Worm (Caenorhabditis elegans): ENCODE measurements around the gene R148.3.

- TF ChIP-seq ZK546.5 (tag; optimal IDR thresholded peaks at IDR 0.05) = no peak
- no peak for TF ChIP-seq unc-62 (GFP tag; optimal IDR thresholded peaks at IDR 0.05)
- TF ChIP-seq lsy-2 (tag; optimal IDR thresholded peaks at IDR 0.05) = no peak
- TF ChIP-seq ceh-16 (tag; optimal IDR thresholded peaks at IDR 0.05) = no peak
- TF ChIP-seq peb-1 (tag; optimal IDR thresholded peaks at IDR 0.05) = no peak
- no peak for TF ChIP-seq lin-39 (tag; optimal IDR thresholded peaks at IDR 0.05)
- TF ChIP-seq skn-1 (tag; optimal IDR thresholded peaks at IDR 0.05) = no peak
- TF ChIP-seq nhr-129 (tag; optimal IDR thresholded peaks at IDR 0.05) = no peak
- no peak for TF ChIP-seq fos-1 (tag; optimal IDR thresholded peaks at IDR 0.05)
- no peak for TF ChIP-seq nhr-6 (tag; optimal IDR thresholded peaks at IDR 0.05)
- no peak for TF ChIP-seq nhr-11 (tag; optimal IDR thresholded peaks at IDR 0.05)
These were observed 4.7 kb downstream of the R148.3 start for ce11 chrIII:3179855-3180254.

All from whole organism, L2 larva.